Worm (Caenorhabditis elegans) whole organism, L1 larva: Measurements from ENCODE around the gene inx-7.

ENCODE experiments used
- C16A3.4 ChIP-seq: fragments of 150-350 bp; optimal IDR thresholded peaks from 2 replicates; lab custom pipeline; 2014; ENCODE audit warnings: missing biosample characterization, missing genetic modification characterization
- C34B4.2 ChIP-seq: sonication (generic microtip); optimal IDR thresholded peaks from 2 replicates; lab custom pipeline; 2017; ENCODE audit warnings: mild to moderate bottlenecking, missing genetic modification characterization, missing compliant biosample characterization
- F16B12.6 ChIP-seq: fragments of 150-350 bp; optimal IDR thresholded peaks from 2 replicates; lab custom pipeline; 2014; ENCODE audit warnings: missing biosample characterization, missing genetic modification characterization
- Y116A8C.19 ChIP-seq: sonication (generic microtip); optimal IDR thresholded peaks from 2 replicates; lab custom pipeline; 2016; ENCODE audit warnings: missing compliant biosample characterization, missing genetic modification characterization, borderline replicate concordance
- aha-1 ChIP-seq: fragments of 150-350 bp; optimal IDR thresholded peaks from 2 replicates; lab custom pipeline; 2014; ENCODE audit warnings: missing biosample characterization, missing genetic modification characterization
- alr-1 ChIP-seq: fragments of 200-800 bp; sonication (Bioruptor generic); optimal IDR thresholded peaks from 2 replicates; lab custom pipeline; 2018; ENCODE audit warnings: borderline replicate concordance, mild to moderate bottlenecking, missing genetic modification characterization, missing compliant biosample characterization
- blmp-1 ChIP-seq: fragments of 150-350 bp; optimal IDR thresholded peaks from 2 replicates; lab custom pipeline; 2014; ENCODE audit warnings: missing biosample characterization, missing genetic modification characterization
- ceh-63 ChIP-seq: fragments of 200-800 bp; sonication (Bioruptor generic); optimal IDR thresholded peaks from 2 replicates; lab custom pipeline; 2018; ENCODE audit warnings: mild to moderate bottlenecking, missing genetic modification characterization, missing compliant biosample characterization
- ceh-82 ChIP-seq, 3 experiments: fragments of 150-350 bp in 1 of 3; sonication (generic microtip) in 2 of 3; optimal IDR thresholded peaks; 2 replicates each; lab custom pipeline; 2014 to 2017; ENCODE audit warnings: missing biosample characterization in 3 of 3, missing genetic modification characterization in 3 of 3
- ceh-88 ChIP-seq: fragments of 200-800 bp; sonication (Bioruptor generic); IDR thresholded peaks from 2 replicates; pipeline ENCODE4 v1.3.6; 2022; ENCODE audit warnings: missing genetic modification characterization, missing compliant biosample characterization
- ceh-90 ChIP-seq: sonication (generic microtip); optimal IDR thresholded peaks from 2 replicates; lab custom pipeline; 2016; ENCODE audit warnings: missing genetic modification characterization, missing compliant biosample characterization
- dsc-1 ChIP-seq: sonication (generic microtip); optimal IDR thresholded peaks from 2 replicates; lab custom pipeline; 2016; ENCODE audit warnings: mild to moderate bottlenecking, missing genetic modification characterization, missing compliant biosample characterization
- efl-1 ChIP-seq, 4 experiments: fragments of 150-350 bp; optimal IDR thresholded peaks in 3 of 4; peaks in 1 of 4; 1 replicate in 1 of 4; 2 replicates in 3 of 4; lab custom pipeline; 2014; ENCODE audit warnings: missing biosample characterization in 2 of 4, missing genetic modification characterization in 2 of 4, missing genetic modification reagents in 2 of 4
- egl-13 ChIP-seq: sonication (generic microtip); optimal IDR thresholded peaks from 2 replicates; lab custom pipeline; 2016; ENCODE audit warnings: missing genotype, missing genetic modification reagents, missing genetic modification characterization, missing compliant biosample characterization
- egl-27 ChIP-seq, 2 experiments: fragments of 150-350 bp in 1 of 2; sonication (generic microtip); optimal IDR thresholded peaks; 3 replicates each; lab custom pipeline; 2017 to 2018; ENCODE audit warnings: missing biosample characterization in 2 of 2, missing genetic modification characterization in 2 of 2, missing genetic modification reagents in 2 of 2
- elt-2 ChIP-seq: sonication (generic microtip); optimal IDR thresholded peaks from 2 replicates; lab custom pipeline; 2016; ENCODE audit warnings: missing genetic modification characterization, mild to moderate bottlenecking, inconsistent platforms, missing compliant biosample characterization, missing genetic modification reagents
- elt-3 ChIP-seq, 6 experiments: fragments of 150-350 bp in 1 of 6; sonication (generic microtip); optimal IDR thresholded peaks; 2 replicates each; lab custom pipeline; 2017 to 2018; ENCODE audit warnings: missing biosample characterization in 6 of 6, missing genetic modification characterization in 6 of 6, inconsistent platforms in 1 of 6
- ets-5 ChIP-seq: fragments of 200-800 bp; sonication (Bioruptor generic); IDR thresholded peaks from 2 replicates; pipeline ENCODE4 v1.3.6; 2022; ENCODE audit warnings: missing genetic modification characterization, missing compliant biosample characterization
- fkh-8 ChIP-seq: sonication (generic microtip); optimal IDR thresholded peaks from 2 replicates; lab custom pipeline; 2016; ENCODE audit warnings: mild to moderate bottlenecking, missing genetic modification characterization, missing compliant biosample characterization
- fos-1 ChIP-seq: fragments of 150-350 bp; optimal IDR thresholded peaks from 2 replicates; lab custom pipeline; 2014; ENCODE audit warnings: missing biosample characterization, missing genetic modification characterization
- hlh-17 ChIP-seq: fragments of 200-800 bp; sonication (Bioruptor generic); optimal IDR thresholded peaks from 2 replicates; lab custom pipeline; 2018; ENCODE audit warnings: missing genetic modification characterization, mild to moderate bottlenecking, missing compliant biosample characterization, moderate library complexity, borderline replicate concordance
- hlh-4 ChIP-seq: sonication (generic microtip); optimal IDR thresholded peaks from 2 replicates; lab custom pipeline; 2016; ENCODE audit warnings: mild to moderate bottlenecking, missing genetic modification characterization, missing compliant biosample characterization
- hpl-2 ChIP-seq: fragments of 150-350 bp; optimal IDR thresholded peaks from 2 replicates; lab custom pipeline; 2014; ENCODE audit warnings: missing biosample characterization, missing genetic modification reagents, missing genetic modification characterization
- irx-1 ChIP-seq: sonication (generic microtip); optimal IDR thresholded peaks from 2 replicates; lab custom pipeline; 2016; ENCODE audit warnings: missing genetic modification characterization, missing compliant biosample characterization
- isw-1 ChIP-seq: fragments of 200-800 bp; sonication (Bioruptor generic); IDR thresholded peaks from 2 replicates; pipeline ENCODE4 v1.3.6; 2022; ENCODE audit warnings: missing genetic modification characterization, missing compliant biosample characterization
- jun-1 ChIP-seq: fragments of 150-350 bp; optimal IDR thresholded peaks from 2 replicates; lab custom pipeline; 2014; ENCODE audit warnings: missing biosample characterization, missing genetic modification reagents, missing genetic modification characterization
- lin-14 ChIP-seq: fragments of 200-800 bp; sonication (Bioruptor generic); optimal IDR thresholded peaks from 2 replicates; lab custom pipeline; 2018; ENCODE audit warnings: mild to moderate bottlenecking, missing genetic modification characterization, moderate library complexity, missing compliant biosample characterization
- lin-15B ChIP-seq: fragments of 150-350 bp; sonication (generic microtip); optimal IDR thresholded peaks from 3 replicates; lab custom pipeline; 2014; ENCODE audit warnings: missing biosample characterization, missing genetic modification characterization
- lin-39 ChIP-seq: fragments of 150-350 bp; optimal IDR thresholded peaks from 2 replicates; lab custom pipeline; 2014; ENCODE audit warnings: missing biosample characterization, missing genetic modification reagents, missing genetic modification characterization
- lir-3 ChIP-seq: sonication (generic microtip); optimal IDR thresholded peaks from 2 replicates; lab custom pipeline; 2016; ENCODE audit warnings: mild to moderate bottlenecking, missing genetic modification characterization, moderate library complexity, missing compliant biosample characterization; ENCODE audit not compliant: poor library complexity
- mab-9 ChIP-seq: fragments of 200-800 bp; sonication (Bioruptor generic); IDR thresholded peaks from 2 replicates; pipeline ENCODE4 v1.3.6; 2022; ENCODE audit warnings: missing genetic modification reagents, missing genetic modification characterization, missing compliant biosample characterization
- mep-1 ChIP-seq: fragments of 150-350 bp; optimal IDR thresholded peaks from 2 replicates; lab custom pipeline; 2014; ENCODE audit warnings: missing biosample characterization, missing genetic modification characterization
- nhr-47 ChIP-seq: sonication (generic microtip); optimal IDR thresholded peaks from 2 replicates; lab custom pipeline; 2016; ENCODE audit warnings: mild to moderate bottlenecking, missing genetic modification characterization, moderate library complexity, missing compliant biosample characterization
- nhr-71 ChIP-seq: sonication (generic microtip); optimal IDR thresholded peaks from 2 replicates; lab custom pipeline; 2016; ENCODE audit warnings: mild to moderate bottlenecking, missing genetic modification characterization, moderate library complexity, missing compliant biosample characterization
- nhr-76 ChIP-seq: sonication (generic microtip); optimal IDR thresholded peaks from 2 replicates; lab custom pipeline; 2017; ENCODE audit warnings: missing biosample characterization, missing genetic modification characterization
- nhr-77 ChIP-seq: fragments of 150-350 bp; optimal IDR thresholded peaks from 2 replicates; lab custom pipeline; 2014; ENCODE audit warnings: missing biosample characterization, missing genetic modification characterization
- pax-3 ChIP-seq: fragments of 200-800 bp; sonication (Bioruptor generic); optimal IDR thresholded peaks from 2 replicates; lab custom pipeline; 2018; ENCODE audit warnings: mild to moderate bottlenecking, missing genetic modification characterization, moderate library complexity, missing compliant biosample characterization
- pqm-1 ChIP-seq: sonication (generic microtip); optimal IDR thresholded peaks from 3 replicates; lab custom pipeline; 2017; ENCODE audit warnings: missing biosample characterization, missing genetic modification characterization
- rnt-1 ChIP-seq: sonication (generic microtip); optimal IDR thresholded peaks from 2 replicates; lab custom pipeline; 2016; ENCODE audit warnings: mild to moderate bottlenecking, missing genetic modification characterization, moderate library complexity, missing compliant biosample characterization
- sox-4 ChIP-seq: sonication (generic microtip); optimal IDR thresholded peaks from 2 replicates; lab custom pipeline; 2016; ENCODE audit warnings: missing genetic modification characterization, missing compliant biosample characterization
- tlp-1 ChIP-seq: fragments of 150-350 bp; optimal IDR thresholded peaks from 2 replicates; lab custom pipeline; 2014; ENCODE audit warnings: missing biosample characterization, missing genetic modification characterization
- unc-130 ChIP-seq: fragments of 150-350 bp; optimal IDR thresholded peaks from 2 replicates; lab custom pipeline; 2017; ENCODE audit warnings: missing biosample characterization, missing genetic modification characterization, inconsistent platforms
- unc-62 ChIP-seq: fragments of 150-350 bp; optimal IDR thresholded peaks from 2 replicates; lab custom pipeline; 2014; ENCODE audit warnings: missing biosample characterization, missing genetic modification reagents, missing genetic modification characterization
- unc-86 ChIP-seq: sonication (generic microtip); optimal IDR thresholded peaks from 2 replicates; lab custom pipeline; 2016; ENCODE audit warnings: missing genetic modification characterization, missing compliant biosample characterization
- unc-98 ChIP-seq: fragments of 200-800 bp; sonication (Bioruptor generic); IDR thresholded peaks from 2 replicates; pipeline ENCODE4 v1.3.6; 2022; ENCODE audit warnings: missing genetic modification characterization, missing compliant biosample characterization
- xbp-1 ChIP-seq: sonication (generic microtip); optimal IDR thresholded peaks from 2 replicates; lab custom pipeline; 2016; ENCODE audit warnings: missing genetic modification characterization, missing compliant biosample characterization
- zip-4 ChIP-seq: fragments of 200-800 bp; sonication (Bioruptor generic); optimal IDR thresholded peaks from 2 replicates; lab custom pipeline; 2018; ENCODE audit warnings: mild to moderate bottlenecking, missing genetic modification characterization, moderate library complexity, missing compliant biosample characterization
- ztf-11 ChIP-seq, 2 experiments: sonication (generic microtip); optimal IDR thresholded peaks; 2 replicates each; lab custom pipeline; 2016 to 2017; ENCODE audit warnings: missing genetic modification characterization in 2 of 2, missing biosample characterization in 1 of 2, missing compliant biosample characterization in 1 of 2
- ztf-4 ChIP-seq: fragments of 150-350 bp; optimal IDR thresholded peaks from 2 replicates; lab custom pipeline; 2014; ENCODE audit warnings: missing biosample characterization, missing genetic modification characterization

Gene inx-7

ce11 chrIV:5970526-5970925 lies 24.1 kb upstream of the inx-7 start:
- no peak for TF ChIP-seq blmp-1 (tag; lab: Kevin White, UChicago)
- TF ChIP-seq ztf-11 (tag; optimal IDR thresholded peaks at IDR 0.05; lab: Kevin White, UChicago) = peak in 1 of 2 experiments; percentile 20
- no peak for TF ChIP-seq pax-3 (tag; lab: Kevin White, UChicago)
- TF ChIP-seq, all 84 proteins: peak for 1

ce11 chrIV:5967035-5967499 lies 20.6 kb upstream of the inx-7 start:
- no peak for TF ChIP-seq aha-1
- TF ChIP-seq hpl-2 (GFP tag; lab: Kevin White, UChicago) = peak; percentile 71
- TF ChIP-seq C16A3.4 (tag; lab: Kevin White, UChicago) = peak; percentile 70
- peak; percentile 80 for TF ChIP-seq mep-1 (tag; lab: Kevin White, UChicago)
- TF ChIP-seq hlh-17 (GFP tag; lab: Kevin White, UChicago) = no peak
- no peak for TF ChIP-seq alr-1 (tag; lab: Kevin White, UChicago)
- TF ChIP-seq ceh-82 (tag; optimal IDR thresholded peaks at IDR 0.05; lab: Kevin White, UChicago) = peak in 2 of 3 experiments; percentile 27 to 59
- TF ChIP-seq elt-3 (tag; optimal IDR thresholded peaks at IDR 0.05; lab: Kevin White, UChicago) = peak in 5 of 6 experiments; percentile 19 to 89 (median 46)
- TF ChIP-seq nhr-47 (tag; lab: Kevin White, UChicago) = peak; percentile 86
- peak; percentile 24 for TF ChIP-seq unc-86 (tag; lab: Kevin White, UChicago)
- TF ChIP-seq pqm-1 = peak; percentile 49
- TF ChIP-seq rnt-1 (tag; lab: Kevin White, UChicago) = peak; percentile 58
- peak; percentile 89 for TF ChIP-seq elt-2 (tag; lab: Kevin White, UChicago)
- no peak for TF ChIP-seq Y116A8C.19 (tag; lab: Kevin White, UChicago)
- TF ChIP-seq jun-1 (tag; lab: Kevin White, UChicago) = peak; percentile 45
- peak; percentile 51 for TF ChIP-seq xbp-1 (tag; lab: Kevin White, UChicago)
- TF ChIP-seq nhr-77 (tag; lab: Kevin White, UChicago) = peak; percentile 73
- TF ChIP-seq mab-9 (GFP tag; lab: Robert Waterston, UW) = peak; percentile 34; the same call in 1 of the 2 replicates
- TF ChIP-seq F16B12.6 (tag; lab: Kevin White, UChicago) = no peak
- TF ChIP-seq lin-39 = no peak
- TF ChIP-seq dsc-1 (tag; lab: Kevin White, UChicago) = peak; percentile 86
- peak; percentile 56 for TF ChIP-seq fkh-8 (tag; lab: Kevin White, UChicago)
- TF ChIP-seq isw-1 (GFP tag; lab: Robert Waterston, UW) = peak; percentile 38; the same call in 1 of the 2 replicates
- TF ChIP-seq zip-4 = no peak
- no peak for TF ChIP-seq nhr-76 (tag; lab: Kevin White, UChicago)
- peak; percentile 74 for TF ChIP-seq irx-1
- no peak for TF ChIP-seq lin-15B (tag; lab: Kevin White, UChicago)
- peak; percentile 23 to 53 for TF ChIP-seq efl-1 (optimal IDR thresholded peaks at IDR 0.05; lab: Kevin White, UChicago)
- TF ChIP-seq efl-1 (GFP tag; optimal IDR thresholded peaks at IDR 0.05 in 1 of 2; lab: Kevin White, UChicago) = peak in 1 of 2 experiments; percentile 95
- peak; percentile 9 for TF ChIP-seq sox-4 (tag; lab: Kevin White, UChicago)
- TF ChIP-seq hlh-4 (tag; lab: Kevin White, UChicago) = no peak
- peak; percentile 52 for TF ChIP-seq lir-3
- peak; percentile 52 for TF ChIP-seq fos-1 (tag; lab: Kevin White, UChicago)
- TF ChIP-seq ets-5 (GFP tag; lab: Robert Waterston, UW) = no peak
- TF ChIP-seq egl-13 (tag; lab: Kevin White, UChicago) = peak; percentile 68
- TF ChIP-seq unc-98 = no peak
- no peak for TF ChIP-seq unc-62
- no peak for TF ChIP-seq ceh-90 (tag; lab: Kevin White, UChicago)
- TF ChIP-seq ceh-88 (GFP tag; lab: Robert Waterston, UW) = no peak
- no peak for TF ChIP-seq C34B4.2
- peak; percentile 92 for TF ChIP-seq nhr-71 (tag; lab: Kevin White, UChicago)
- no peak for TF ChIP-seq ceh-63 (GFP tag; lab: Kevin White, UChicago)
- TF ChIP-seq tlp-1 (tag; lab: Kevin White, UChicago) = no peak
- TF ChIP-seq ztf-11 (tag; optimal IDR thresholded peaks at IDR 0.05; lab: Kevin White, UChicago) = peak in 1 of 2 experiments; percentile 65
- TF ChIP-seq unc-130 (tag; lab: Kevin White, UChicago) = peak; percentile 62
- peak; percentile 85 for TF ChIP-seq lin-14 (GFP tag; lab: Kevin White, UChicago)
- TF ChIP-seq egl-27 (tag; optimal IDR thresholded peaks at IDR 0.05; lab: Kevin White, UChicago) = no peak
- TF ChIP-seq ztf-4 (tag; lab: Kevin White, UChicago) = peak; percentile 9
